Fruit fly (Drosophila melanogaster) whole organism, embryonic: ENCODE measurements around the gene CG32568.

Source experiments
- Atf-2 ChIP-seq: fragments of 200-800 bp; sonication (Bioruptor generic); optimal IDR thresholded peaks from 2 replicates; lab custom pipeline; 2016; ENCODE audit warnings: missing biosample characterization, missing genetic modification characterization
- Atf3 ChIP-seq: fragments of 200-800 bp; sonication (Bioruptor generic); optimal IDR thresholded peaks from 3 replicates; lab custom pipeline; 2016; ENCODE audit warnings: missing biosample characterization, missing genetic modification characterization
- CG11695 ChIP-seq: fragments of 200-800 bp; sonication (Bioruptor generic); IDR thresholded peaks from 3 replicates; pipeline ENCODE4 v1.3.6; 2022; ENCODE audit warnings: missing biosample characterization, missing genetic modification characterization
- CG14667 ChIP-seq: fragments of 200-800 bp; sonication (Bioruptor generic); IDR thresholded peaks from 2 replicates; pipeline ENCODE4 v1.3.6; 2022; ENCODE audit warnings: missing biosample characterization, missing genetic modification characterization
- CG14860 ChIP-seq: fragments of 200-800 bp; sonication (Bioruptor generic); IDR thresholded peaks from 3 replicates; pipeline ENCODE4 v1.3.6; 2022; ENCODE audit warnings: missing biosample characterization, missing genetic modification characterization; ENCODE audit not compliant: partially characterized antibody
- CG15479 ChIP-seq: fragments of 200-800 bp; sonication (Bioruptor generic); optimal IDR thresholded peaks from 3 replicates; lab custom pipeline; 2019; ENCODE audit warnings: missing biosample characterization, mild to moderate bottlenecking, missing genetic modification characterization, moderate library complexity
- CG17385 ChIP-seq: fragments of 200-800 bp; sonication (Bioruptor generic); optimal IDR thresholded peaks from 3 replicates; lab custom pipeline; 2018; ENCODE audit warnings: missing biosample characterization, mild to moderate bottlenecking, missing genetic modification characterization
- CG1832 ChIP-seq: fragments of 200-800 bp; sonication (Bioruptor generic); optimal IDR thresholded peaks from 2 replicates; lab custom pipeline; 2017; ENCODE audit warnings: missing biosample characterization, mild to moderate bottlenecking, missing genetic modification characterization, inconsistent platforms
- CG2116 ChIP-seq: fragments of 200-800 bp; sonication (Bioruptor generic); optimal IDR thresholded peaks from 3 replicates; lab custom pipeline; 2018; ENCODE audit warnings: missing biosample characterization, mild to moderate bottlenecking, missing genetic modification characterization
- CG32767 ChIP-seq: fragments of 200-800 bp; sonication (Bioruptor generic); IDR thresholded peaks from 2 replicates; pipeline ENCODE4 v1.3.6; 2022; ENCODE audit warnings: missing biosample characterization, missing genetic modification characterization
- CG33557 ChIP-seq: fragments of 200-800 bp; sonication (Bioruptor generic); optimal IDR thresholded peaks from 2 replicates; lab custom pipeline; 2019; ENCODE audit warnings: missing biosample characterization, mild to moderate bottlenecking, missing genetic modification characterization, moderate library complexity
- CG34376 ChIP-seq: fragments of 200-800 bp; sonication (Bioruptor generic); optimal IDR thresholded peaks from 2 replicates; lab custom pipeline; 2018; ENCODE audit warnings: missing biosample characterization, mild to moderate bottlenecking, missing genetic modification characterization
- CG3726 ChIP-seq: fragments of 200-800 bp; sonication (Bioruptor generic); IDR thresholded peaks from 3 replicates; pipeline ENCODE4, ENCODE4 v1.3.6; 2022; ENCODE audit warnings: missing biosample characterization, missing genetic modification characterization
- CG4404 ChIP-seq: fragments of 200-800 bp; sonication (Bioruptor generic); IDR thresholded peaks from 2 replicates; pipeline ENCODE4 v1.3.6; 2022; ENCODE audit warnings: missing biosample characterization, missing genetic modification characterization
- CG5953 ChIP-seq: fragments of 200-800 bp; sonication (Bioruptor generic); IDR thresholded peaks from 2 replicates; pipeline ENCODE4 v1.3.6; 2022; ENCODE audit warnings: missing biosample characterization, missing genetic modification characterization
- CG6254 ChIP-seq: fragments of 200-800 bp; sonication (Bioruptor generic); optimal IDR thresholded peaks from 3 replicates; lab custom pipeline; 2017; ENCODE audit warnings: mild to moderate bottlenecking, missing biosample characterization, missing genetic modification reagents, missing genetic modification characterization
- CG6813 ChIP-seq: fragments of 200-800 bp; sonication (Bioruptor generic); optimal IDR thresholded peaks from 2 replicates; lab custom pipeline; 2017; ENCODE audit warnings: missing biosample characterization, missing genetic modification characterization, mild to moderate bottlenecking, moderate library complexity, missing genetic modification reagents
- CG7987 ChIP-seq: fragments of 200-800 bp; sonication (Bioruptor generic); optimal IDR thresholded peaks from 2 replicates; lab custom pipeline; 2018; ENCODE audit warnings: missing biosample characterization, mild to moderate bottlenecking, missing genetic modification characterization, moderate library complexity
- CG8359 ChIP-seq: fragments of 200-800 bp; sonication (Bioruptor generic); optimal IDR thresholded peaks from 2 replicates; lab custom pipeline; 2017; ENCODE audit warnings: missing biosample characterization, mild to moderate bottlenecking, missing genetic modification characterization, borderline replicate concordance
- Deaf1 ChIP-seq: fragments of 200-800 bp; optimal IDR thresholded peaks from 3 replicates; lab custom pipeline; 2019; ENCODE audit warnings: missing biosample characterization, mild to moderate bottlenecking, missing genetic modification characterization, moderate library complexity
- E2f2 ChIP-seq: fragments of 200-800 bp; sonication (Bioruptor generic); IDR thresholded peaks from 2 replicates; pipeline ENCODE4 v1.3.6; 2022; ENCODE audit warnings: missing biosample characterization, missing genetic modification characterization
- H2.0 ChIP-seq: fragments of 200-800 bp; sonication (Bioruptor generic); IDR thresholded peaks from 2 replicates; pipeline ENCODE4 v1.3.6; 2022; ENCODE audit warnings: missing biosample characterization, missing genetic modification characterization
- HLH4C ChIP-seq: fragments of 200-800 bp; sonication (Bioruptor generic); IDR thresholded peaks from 3 replicates; pipeline ENCODE4 v1.3.6; 2022; ENCODE audit warnings: missing biosample characterization, missing genetic modification characterization; ENCODE audit not compliant: partially characterized antibody
- Hmr ChIP-seq: fragments of 200-800 bp; sonication (Bioruptor generic); optimal IDR thresholded peaks from 3 replicates; lab custom pipeline; 2017; ENCODE audit warnings: mild to moderate bottlenecking, missing biosample characterization, missing genetic modification reagents, missing genetic modification characterization
- Hr39 ChIP-seq: fragments of >200 bp; optimal IDR thresholded peaks from 2 replicates; lab custom pipeline; 2017
- MBD-R2 ChIP-seq: fragments of 200-800 bp; sonication (Bioruptor generic); IDR thresholded peaks from 2 replicates; pipeline ENCODE4 v1.3.6; 2022; ENCODE audit warnings: missing biosample characterization, missing genetic modification characterization
- Med ChIP-seq: fragments of 200-800 bp; sonication (Bioruptor generic); peaks from one replicate; lab custom pipeline; 2016; ENCODE audit warnings: missing biosample characterization, missing genetic modification characterization, mild to moderate bottlenecking, inconsistent platforms, moderate library complexity
- Oli ChIP-seq: fragments of 200-800 bp; sonication (Bioruptor generic); optimal IDR thresholded peaks from 2 replicates; lab custom pipeline; 2018; ENCODE audit warnings: missing biosample characterization, mild to moderate bottlenecking, missing genetic modification characterization, moderate library complexity
- Poxn ChIP-seq: fragments of 200-800 bp; sonication (Bioruptor generic); IDR thresholded peaks from 2 replicates; pipeline ENCODE4 v1.3.6; 2022; ENCODE audit warnings: missing biosample characterization, missing genetic modification characterization
- Six4 ChIP-seq: fragments of 200-800 bp; sonication (Bioruptor generic); optimal IDR thresholded peaks from 2 replicates; lab custom pipeline; 2016; ENCODE audit warnings: missing biosample characterization, missing genetic modification characterization
- TFAM ChIP-seq: fragments of 200-800 bp; sonication (Bioruptor generic); optimal IDR thresholded peaks from 2 replicates; lab custom pipeline; 2017; ENCODE audit warnings: missing biosample characterization, missing genetic modification characterization, inconsistent platforms
- chinmo ChIP-seq: fragments of 200-800 bp; sonication (Bioruptor generic); IDR thresholded peaks from 4 replicates; pipeline ENCODE4 v1.3.6; 2022; ENCODE audit warnings: missing biosample characterization, missing genetic modification characterization; ENCODE audit not compliant: partially characterized antibody
- dan ChIP-seq: fragments of 200-800 bp; sonication (Bioruptor generic); IDR thresholded peaks from 2 replicates; pipeline ENCODE4 v1.3.6; 2022; ENCODE audit warnings: missing biosample characterization, missing genetic modification characterization
- fd3F ChIP-seq: fragments of 200-800 bp; sonication (Bioruptor generic); optimal IDR thresholded peaks from 2 replicates; lab custom pipeline; 2018; ENCODE audit warnings: missing biosample characterization, mild to moderate bottlenecking, missing genetic modification characterization, moderate library complexity
- fd64A ChIP-seq: fragments of 200-800 bp; sonication (Bioruptor generic); optimal IDR thresholded peaks from 3 replicates; lab custom pipeline; 2018; ENCODE audit warnings: missing biosample characterization, mild to moderate bottlenecking, missing genetic modification characterization
- gro ChIP-seq: fragments of 200-800 bp; sonication (Bioruptor generic); optimal IDR thresholded peaks from 2 replicates; lab custom pipeline; 2016; ENCODE audit warnings: missing biosample characterization, missing genetic modification characterization
- hbn ChIP-seq: fragments of 200-800 bp; sonication (Bioruptor generic); IDR thresholded peaks from 2 replicates; pipeline ENCODE4 v1.3.6; 2022; ENCODE audit warnings: missing biosample characterization, missing genetic modification characterization; ENCODE audit not compliant: partially characterized antibody
- ind ChIP-seq: fragments of 200-800 bp; sonication (Bioruptor generic); optimal IDR thresholded peaks from 3 replicates; lab custom pipeline; 2016; ENCODE audit warnings: missing biosample characterization, missing genetic modification characterization
- kah ChIP-seq: fragments of 200-800 bp; sonication (Bioruptor generic); optimal IDR thresholded peaks from 2 replicates; lab custom pipeline; 2018; ENCODE audit warnings: missing biosample characterization, mild to moderate bottlenecking, missing genetic modification characterization
- klu ChIP-seq: fragments of 200-800 bp; sonication (Bioruptor generic); IDR thresholded peaks from 2 replicates; pipeline ENCODE4 v1.3.6; 2022; ENCODE audit warnings: missing biosample characterization, missing genetic modification characterization
- lab ChIP-seq: fragments of 200-800 bp; sonication (Bioruptor generic); optimal IDR thresholded peaks from 3 replicates; lab custom pipeline; 2017; ENCODE audit warnings: missing biosample characterization, missing genetic modification characterization, mild to moderate bottlenecking, moderate library complexity, missing genetic modification reagents
- pb ChIP-seq: fragments of 200-800 bp; sonication (Bioruptor generic); optimal IDR thresholded peaks from 3 replicates; lab custom pipeline; 2016; ENCODE audit warnings: missing biosample characterization, missing genetic modification characterization
- sens-2 ChIP-seq: fragments of 200-800 bp; sonication (Bioruptor generic); IDR thresholded peaks from 2 replicates; pipeline ENCODE4 v1.3.6; 2022; ENCODE audit warnings: missing biosample characterization, missing genetic modification characterization
- slbo ChIP-seq: fragments of 200-800 bp; sonication (Bioruptor generic); IDR thresholded peaks from 2 replicates; pipeline ENCODE4 v1.3.6; 2022; ENCODE audit warnings: missing biosample characterization, missing genetic modification characterization
- slou ChIP-seq: fragments of 200-800 bp; sonication (Bioruptor generic); optimal IDR thresholded peaks from 3 replicates; lab custom pipeline; 2016; ENCODE audit warnings: missing biosample characterization, missing genetic modification characterization
- sna ChIP-seq: fragments of 200-800 bp; sonication (Bioruptor generic); IDR thresholded peaks from 2 replicates; pipeline ENCODE4 v1.3.6; 2022; ENCODE audit warnings: missing biosample characterization, missing genetic modification characterization; ENCODE audit not compliant: partially characterized antibody
- tap ChIP-seq: fragments of 200-800 bp; optimal IDR thresholded peaks from 3 replicates; lab custom pipeline; 2019; ENCODE audit warnings: missing biosample characterization, mild to moderate bottlenecking, missing genetic modification characterization, moderate library complexity
- tgo ChIP-seq: fragments of 200-800 bp; sonication (Bioruptor generic); IDR thresholded peaks from 3 replicates; pipeline ENCODE4 v1.3.6; 2022; ENCODE audit warnings: missing biosample characterization, missing genetic modification characterization
- tna ChIP-seq: fragments of 200-800 bp; sonication (Bioruptor generic); IDR thresholded peaks from 2 replicates; pipeline ENCODE4 v1.3.6; 2022; ENCODE audit warnings: missing biosample characterization, missing genetic modification characterization; ENCODE audit not compliant: partially characterized antibody
- ttk ChIP-seq: fragments of 200-800 bp; sonication (Bioruptor generic); IDR thresholded peaks from 2 replicates; pipeline ENCODE4 v2.1.2; 2022; ENCODE audit warnings: missing biosample characterization, missing genetic modification characterization
- zf30C ChIP-seq: fragments of 200-800 bp; sonication (Bioruptor generic); optimal IDR thresholded peaks from 3 replicates; lab custom pipeline; 2018; ENCODE audit warnings: missing biosample characterization, mild to moderate bottlenecking, missing genetic modification characterization
- zfh1 ChIP-seq: fragments of 200-800 bp; sonication (Bioruptor generic); IDR thresholded peaks from 3 replicates; pipeline ENCODE4 v1.3.6; 2022; ENCODE audit warnings: missing biosample characterization, missing genetic modification characterization

CG32568 gene

dm6 chrX:16780244-16780643 lies 39.5 kb downstream of the CG32568 start (continued):
- no peak for TF ChIP-seq Hr39 (lab: Kevin White, UChicago)
- TF ChIP-seq CG15479 (GFP tag; lab: Kevin White, UChicago) = no peak
- TF ChIP-seq tap = no peak
- TF ChIP-seq ind (GFP tag; lab: Kevin White, UChicago) = no peak
- no peak for TF ChIP-seq CG14860 (GFP tag; lab: Robert Waterston, UW)
- no peak for TF ChIP-seq CG14667 (GFP tag; lab: Robert Waterston, UW)
- TF ChIP-seq chinmo (GFP tag; lab: Robert Waterston, UW) = peak; percentile 74; the same call in 2 of the 4 replicates
- TF ChIP-seq pb (GFP tag; lab: Kevin White, UChicago) = no peak
- TF ChIP-seq CG7987 (GFP tag; lab: Kevin White, UChicago) = no peak
- no peak for TF ChIP-seq hbn (GFP tag; lab: Robert Waterston, UW)
- no peak for TF ChIP-seq CG2116 (GFP tag; lab: Kevin White, UChicago)
- TF ChIP-seq HLH4C (GFP tag; lab: Robert Waterston, UW) = no peak
- no peak for TF ChIP-seq MBD-R2 (GFP tag; lab: Robert Waterston, UW)
- TF ChIP-seq CG6813 (GFP tag; lab: Kevin White, UChicago) = no peak
- TF ChIP-seq E2f2 (GFP tag; lab: Robert Waterston, UW) = no peak
- TF ChIP-seq kah (GFP tag; lab: Kevin White, UChicago) = no peak
- no peak for TF ChIP-seq Six4
- TF ChIP-seq sens-2 = no peak
- no peak for TF ChIP-seq zf30C (GFP tag; lab: Kevin White, UChicago)
- TF ChIP-seq TFAM (GFP tag; lab: Kevin White, UChicago) = no peak
- TF ChIP-seq CG1832 (GFP tag; lab: Kevin White, UChicago) = peak; percentile 79
- no peak for TF ChIP-seq tna
- no peak for TF ChIP-seq CG8359 (GFP tag; lab: Kevin White, UChicago)
- peak; percentile 37 for TF ChIP-seq gro (GFP tag; lab: Kevin White, UChicago)
- no peak for TF ChIP-seq zfh1
- TF ChIP-seq Oli (tag; lab: Kevin White, UChicago) = no peak
- no peak for TF ChIP-seq klu
- TF ChIP-seq fd64A (GFP tag; lab: Kevin White, UChicago) = no peak
- TF ChIP-seq H2.0 = no peak
- TF ChIP-seq CG6254 (GFP tag; lab: Kevin White, UChicago) = no peak
- no peak for TF ChIP-seq slou (GFP tag; lab: Kevin White, UChicago)
- no peak for TF ChIP-seq CG11695 (GFP tag; lab: Robert Waterston, UW)
- no peak for TF ChIP-seq CG5953 (GFP tag; lab: Robert Waterston, UW)
- no peak for TF ChIP-seq CG17385
- TF ChIP-seq tgo = no peak
- peak; percentile 58 for TF ChIP-seq Med (GFP tag; lab: Kevin White, UChicago)
- TF ChIP-seq CG32767 = no peak
- no peak for TF ChIP-seq dan
- TF ChIP-seq sna = no peak
- no peak for TF ChIP-seq fd3F
- no peak for TF ChIP-seq Poxn
- TF ChIP-seq slbo = no peak
- TF ChIP-seq CG4404 (GFP tag; lab: Robert Waterston, UW) = no peak
- peak; percentile 4 for TF ChIP-seq Deaf1 (tag; lab: Kevin White, UChicago)
- no peak for TF ChIP-seq Atf3 (GFP tag; lab: Kevin White, UChicago)
- peak; percentile 16 for TF ChIP-seq Hmr (GFP tag; lab: Kevin White, UChicago)
- no peak for TF ChIP-seq CG3726 (GFP tag; lab: Robert Waterston, UW)
- TF ChIP-seq ttk = no peak
- TF ChIP-seq CG33557 (GFP tag; lab: Kevin White, UChicago) = no peak
- TF ChIP-seq Atf-2 (GFP tag; lab: Kevin White, UChicago) = no peak
- TF ChIP-seq CG34376 (GFP tag; lab: Kevin White, UChicago) = no peak
- TF ChIP-seq lab (GFP tag; lab: Kevin White, UChicago) = no peak
